Fruit fly (Drosophila melanogaster) whole organism, pupa: ENCODE measurements around the gene RpL40.

Experiments
- CG12605 ChIP-seq: fragments of 200-800 bp; sonication (Bioruptor generic); IDR thresholded peaks from 2 replicates; pipeline ENCODE4 v1.3.6; 2022; ENCODE audit warnings: missing biosample characterization, missing genetic modification characterization
- CG14655 ChIP-seq: fragments of 200-800 bp; sonication (Bioruptor generic); optimal IDR thresholded peaks from 3 replicates; lab custom pipeline; 2017; ENCODE audit warnings: mild to moderate bottlenecking, missing biosample characterization, missing genetic modification reagents, missing genetic modification characterization
- CG8301 ChIP-seq: fragments of 200-800 bp; sonication (Bioruptor generic); optimal IDR thresholded peaks from 2 replicates; lab custom pipeline; 2018; ENCODE audit warnings: missing biosample characterization, mild to moderate bottlenecking, missing genetic modification characterization
- CG9948 ChIP-seq: fragments of 200-800 bp; sonication (Bioruptor generic); optimal IDR thresholded peaks from 2 replicates; lab custom pipeline; 2018; ENCODE audit warnings: missing biosample characterization, mild to moderate bottlenecking, missing genetic modification characterization, moderate library complexity
- EcR ChIP-seq: fragments of 200-800 bp; sonication (Bioruptor generic); optimal IDR thresholded peaks from 3 replicates; lab custom pipeline; 2019; ENCODE audit warnings: missing biosample characterization, missing genetic modification characterization, mild to moderate bottlenecking, moderate library complexity, missing genetic modification reagents
- Snoo ChIP-seq: fragments of 200-800 bp; sonication (Bioruptor generic); optimal IDR thresholded peaks from 3 replicates; lab custom pipeline; 2017; ENCODE audit warnings: missing biosample characterization, mild to moderate bottlenecking, missing genetic modification characterization, inconsistent platforms

DNA sequence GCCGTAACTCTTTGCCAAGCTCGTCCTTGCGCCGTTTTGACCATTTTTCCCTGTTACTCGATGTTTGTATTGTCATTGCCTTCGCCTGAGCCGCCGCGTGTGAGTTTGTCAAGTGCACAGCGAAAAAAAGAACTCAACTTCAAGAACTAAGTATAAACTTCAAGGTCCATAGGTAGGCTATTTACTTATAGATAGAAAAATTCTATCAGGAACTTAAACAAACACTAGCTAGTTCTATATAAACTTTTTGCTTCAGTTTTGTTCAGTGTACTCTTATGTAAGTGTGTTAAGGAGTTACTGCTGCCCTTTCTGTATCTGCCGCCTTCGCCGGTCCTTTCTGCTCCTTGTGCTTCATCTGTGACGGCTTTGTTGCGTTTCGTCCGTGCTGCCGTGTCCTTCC lies 18.9 kb downstream of the RpL40 start:
- TF ChIP-seq CG12605 (GFP tag; lab: Robert Waterston, UW) = no peak
- TF ChIP-seq EcR (GFP tag; lab: Kevin White, UChicago) = no peak
- TF ChIP-seq Snoo (tag; lab: Kevin White, UChicago) = no peak
- no peak for TF ChIP-seq CG14655 (GFP tag; lab: Kevin White, UChicago)
- no peak for TF ChIP-seq CG8301 (tag; lab: Kevin White, UChicago)
- no peak for TF ChIP-seq CG9948
